Fruit fly (Drosophila melanogaster) whole organism, wandering third instar larva: ENCODE measurements around the gene AhcyL1.

Source experiments
- Abd-B ChIP-seq: fragments of >200 bp; optimal IDR thresholded peaks from 2 replicates; lab custom pipeline; 2017; ENCODE audit warnings: missing biosample characterization, missing genetic modification characterization
- CG32264 ChIP-seq: fragments of 200-800 bp; sonication (Bioruptor generic); optimal IDR thresholded peaks from 2 replicates; lab custom pipeline; 2016; ENCODE audit warnings: missing biosample characterization, missing genetic modification characterization
- CG9705 ChIP-seq: fragments of 200-800 bp; sonication (Bioruptor generic); optimal IDR thresholded peaks from 2 replicates; lab custom pipeline; 2018; ENCODE audit warnings: missing biosample characterization, mild to moderate bottlenecking, missing genetic modification characterization
- CrebA ChIP-seq: fragments of 200-800 bp; sonication (Bioruptor generic); optimal IDR thresholded peaks from 2 replicates; lab custom pipeline; 2016; ENCODE audit warnings: missing biosample characterization, mild to moderate bottlenecking, missing genetic modification characterization, borderline replicate concordance
- Dfd ChIP-seq: fragments of >200 bp; optimal IDR thresholded peaks from 2 replicates; lab custom pipeline; 2017; ENCODE audit warnings: missing biosample characterization, missing genetic modification characterization
- Dif ChIP-seq: fragments of 200-275, 200-300 bp; sonication (Bioruptor generic); optimal IDR thresholded peaks from 2 replicates; lab custom pipeline; 2018; ENCODE audit warnings: missing biosample characterization, missing genetic modification characterization; ENCODE audit not compliant: partially characterized antibody
- GATAd ChIP-seq: sonication (Bioruptor generic); optimal IDR thresholded peaks from 2 replicates; lab custom pipeline; 2016; ENCODE audit warnings: missing biosample characterization, missing genetic modification characterization
- HLH106 ChIP-seq: fragments of 200-800 bp; optimal IDR thresholded peaks from 3 replicates; lab custom pipeline; 2019; ENCODE audit warnings: missing biosample characterization, mild to moderate bottlenecking, missing genetic modification characterization, moderate library complexity
- Hnf4 ChIP-seq: fragments of 200-800 bp; sonication (Bioruptor generic); optimal IDR thresholded peaks from 2 replicates; lab custom pipeline; 2016; ENCODE audit warnings: missing biosample characterization, mild to moderate bottlenecking, missing genetic modification characterization
- Hr78 ChIP-seq: fragments of >200 bp; optimal IDR thresholded peaks from 2 replicates; lab custom pipeline; 2017; ENCODE audit warnings: missing biosample characterization, missing genetic modification characterization
- Hr83 ChIP-seq: fragments of 200-300 bp; sonication (Bioruptor generic); optimal IDR thresholded peaks from 2 replicates; lab custom pipeline; 2016; ENCODE audit warnings: missing biosample characterization, mild to moderate bottlenecking, missing genetic modification characterization, moderate library complexity; ENCODE audit not compliant: poor library complexity, severe bottlenecking
- Jra ChIP-seq: sonication (Bioruptor generic); optimal IDR thresholded peaks from 2 replicates; lab custom pipeline; 2016; ENCODE audit warnings: missing biosample characterization, missing genetic modification characterization
- Mio ChIP-seq: sonication (Bioruptor generic); optimal IDR thresholded peaks from 2 replicates; lab custom pipeline; 2016; ENCODE audit warnings: missing biosample characterization, missing genetic modification characterization
- Myc ChIP-seq: fragments of >200 bp; optimal IDR thresholded peaks from 2 replicates; lab custom pipeline; 2017
- N ChIP-seq: fragments of >200 bp; optimal IDR thresholded peaks from 2 replicates; lab custom pipeline; 2018; ENCODE audit warnings: missing biosample characterization, missing external identifiers, missing genetic modification characterization
- OdsH ChIP-seq: fragments of 200-800 bp; sonication (Bioruptor generic); optimal IDR thresholded peaks from 2 replicates; lab custom pipeline; 2016; ENCODE audit warnings: missing biosample characterization, mild to moderate bottlenecking, missing genetic modification characterization
- Rel ChIP-seq, 2 experiments: fragments of 200-800 bp; sonication (Bioruptor generic) in 1 of 2; optimal IDR thresholded peaks; 2 replicates in 1 of 2; 3 replicates in 1 of 2; lab custom pipeline; 2016 to 2019; ENCODE audit warnings: mild to moderate bottlenecking in 2 of 2, missing biosample characterization in 2 of 2, missing genetic modification characterization in 2 of 2, moderate library complexity in 1 of 2
- Sp1 ChIP-seq: fragments of 200-800 bp; sonication (Bioruptor generic); optimal IDR thresholded peaks from 3 replicates; lab custom pipeline; 2019; ENCODE audit warnings: missing biosample characterization, mild to moderate bottlenecking, missing genetic modification characterization, moderate library complexity
- Vsx2 ChIP-seq: fragments of 200-300, 225-300 bp; sonication (Bioruptor generic); optimal IDR thresholded peaks from 2 replicates; lab custom pipeline; 2018; ENCODE audit warnings: missing biosample characterization, missing genetic modification characterization; ENCODE audit not compliant: partially characterized antibody
- br ChIP-seq: fragments of 200-800 bp; sonication (Bioruptor generic); optimal IDR thresholded peaks from 2 replicates; lab custom pipeline; 2016; ENCODE audit warnings: missing biosample characterization, missing genetic modification characterization
- brk ChIP-seq: fragments of 200-800 bp; sonication (Bioruptor generic); optimal IDR thresholded peaks from 2 replicates; lab custom pipeline; 2016; ENCODE audit warnings: missing biosample characterization, mild to moderate bottlenecking, missing genetic modification characterization
- dl ChIP-seq, 2 experiments: fragments of 175-275, 200-275 bp in 1 of 2; fragments of 200-275 bp in 1 of 2; sonication (Bioruptor generic); optimal IDR thresholded peaks; lab custom pipeline; 2018; ENCODE audit warnings: mild to moderate bottlenecking in 2 of 2, missing biosample characterization in 2 of 2, missing genetic modification characterization in 2 of 2, moderate library complexity in 2 of 2; ENCODE audit not compliant: partially characterized antibody in 2 of 2, insufficient read depth in 1 of 2
- dmrt93B ChIP-seq: fragments of 200-800 bp; sonication (Bioruptor generic); optimal IDR thresholded peaks from 2 replicates; lab custom pipeline; 2018; ENCODE audit warnings: missing biosample characterization, mild to moderate bottlenecking, missing genetic modification characterization
- dsf ChIP-seq: sonication (Bioruptor generic); optimal IDR thresholded peaks from 2 replicates; lab custom pipeline; 2016; ENCODE audit warnings: missing biosample characterization, missing genetic modification characterization, borderline replicate concordance
- ey ChIP-seq: fragments of 200-800 bp; sonication (Bioruptor generic); optimal IDR thresholded peaks from 2 replicates; lab custom pipeline; 2016; ENCODE audit warnings: missing biosample characterization, missing genetic modification characterization
- foxo ChIP-seq, 2 experiments: fragments of 200-800 bp; sonication (Bioruptor generic); optimal IDR thresholded peaks; 2 replicates in 1 of 2; 3 replicates in 1 of 2; lab custom pipeline; 2016 to 2017; ENCODE audit warnings: missing biosample characterization in 2 of 2, missing genetic modification characterization in 2 of 2
- fru ChIP-seq: fragments of 200-800 bp; sonication (Bioruptor generic); optimal IDR thresholded peaks from 3 replicates; lab custom pipeline; 2016; ENCODE audit warnings: missing biosample characterization, mild to moderate bottlenecking, missing genetic modification characterization
- h ChIP-seq: fragments of 200-800 bp; sonication (Bioruptor generic); optimal IDR thresholded peaks from 3 replicates; lab custom pipeline; 2016; ENCODE audit warnings: missing biosample characterization, mild to moderate bottlenecking, missing genetic modification characterization
- jim ChIP-seq: fragments of 175-275, 200-325 bp; sonication (Bioruptor generic); optimal IDR thresholded peaks from 2 replicates; lab custom pipeline; 2016; ENCODE audit warnings: missing biosample characterization, mild to moderate bottlenecking, missing genetic modification characterization
- lola ChIP-seq: fragments of >200 bp; optimal IDR thresholded peaks from 2 replicates; lab custom pipeline; 2017; ENCODE audit warnings: missing biosample characterization, missing genetic modification characterization
- pan ChIP-seq: fragments of >200 bp; optimal IDR thresholded peaks from 2 replicates; lab custom pipeline; 2017
- psq ChIP-seq: fragments of 200-800 bp; sonication (Bioruptor generic); optimal IDR thresholded peaks from 3 replicates; lab custom pipeline; 2017; ENCODE audit warnings: missing biosample characterization, mild to moderate bottlenecking, missing genetic modification characterization, moderate library complexity
- rgr ChIP-seq: fragments of 200-800 bp; sonication (Bioruptor generic); optimal IDR thresholded peaks from 3 replicates; lab custom pipeline; 2016; ENCODE audit warnings: missing biosample characterization, mild to moderate bottlenecking, missing genetic modification characterization
- sage ChIP-seq: fragments of 200-800 bp; sonication (Bioruptor generic); optimal IDR thresholded peaks from 2 replicates; lab custom pipeline; 2016; ENCODE audit warnings: missing biosample characterization, mild to moderate bottlenecking, missing genetic modification characterization
- sv ChIP-seq: fragments of 200-800 bp; sonication (Bioruptor generic); optimal IDR thresholded peaks from 3 replicates; lab custom pipeline; 2016; ENCODE audit warnings: missing biosample characterization, missing genetic modification characterization
- tai ChIP-seq: sonication (Bioruptor generic); optimal IDR thresholded peaks from 2 replicates; lab custom pipeline; 2016; ENCODE audit warnings: missing biosample characterization, missing genetic modification characterization
- usp ChIP-seq: fragments of >200 bp; optimal IDR thresholded peaks from 2 replicates; lab custom pipeline; 2017; ENCODE audit warnings: missing biosample characterization, missing genetic modification characterization
- woc ChIP-seq: sonication (Bioruptor generic); optimal IDR thresholded peaks from 2 replicates; lab custom pipeline; 2016; ENCODE audit warnings: missing biosample characterization, mild to moderate bottlenecking, missing genetic modification characterization

The AhcyL1 gene

DNA sequence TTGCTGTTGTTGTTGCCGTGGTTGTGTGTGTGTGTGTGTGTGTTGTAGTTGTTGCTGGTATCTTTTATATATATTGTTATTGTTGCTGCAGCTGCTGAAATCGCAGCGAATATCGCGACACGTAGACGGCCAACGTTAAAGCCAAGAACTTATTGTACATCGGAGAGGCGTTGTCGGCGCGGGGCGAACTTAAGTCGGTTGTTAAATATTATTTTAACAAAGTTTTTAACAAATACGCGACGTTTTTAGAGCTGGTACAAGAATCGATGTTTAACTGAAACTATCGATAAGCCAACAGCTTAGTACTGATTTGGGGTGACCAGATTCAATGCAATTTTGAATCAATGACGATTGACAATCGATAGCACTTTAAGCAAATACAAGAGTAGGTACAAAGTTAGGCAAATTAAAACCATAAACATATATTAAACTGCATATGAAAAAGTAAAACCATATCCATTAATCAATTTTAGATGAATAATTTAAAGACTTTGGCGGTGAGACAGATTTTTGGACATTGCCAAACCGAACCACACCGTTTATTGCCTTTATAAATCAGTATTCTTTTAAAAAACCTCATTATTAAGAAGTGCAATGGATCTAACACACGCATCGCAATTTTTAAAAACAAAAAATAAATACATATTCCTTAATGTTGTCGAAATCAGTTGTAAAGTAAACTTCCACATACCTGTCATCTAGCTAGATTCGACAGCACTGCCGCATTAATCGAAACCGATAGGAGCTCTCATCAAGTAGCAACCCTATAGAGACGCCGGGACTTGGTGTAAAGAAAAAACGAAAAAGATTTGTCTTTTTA lies 5.6 kb downstream of the AhcyL1 start, which contains the start of the genes Mrtf and Non2:
Mrtf (minus strand) TSS at position 268 of the 820 bp plus-strand sequence.
Non2 (plus strand) TSS at position 731 of the 820 bp plus-strand sequence.
- TF ChIP-seq Hnf4 (GFP tag; lab: Kevin White, UChicago): peak; percentile 67
- no peak for TF ChIP-seq CrebA (GFP tag; lab: Kevin White, UChicago)
- no peak for TF ChIP-seq usp (GFP tag; lab: Kevin White, UChicago)
- TF ChIP-seq dl (GFP tag; optimal IDR thresholded peaks at IDR 0.05; lab: Kevin White, UChicago; ENCODE audit: insufficient read depth in 1 of 2, partially characterized antibody in 2 of 2): no peak
- TF ChIP-seq Abd-B (GFP tag; lab: Kevin White, UChicago): no peak
- TF ChIP-seq sage (GFP tag; lab: Kevin White, UChicago): no peak
- TF ChIP-seq Myc: peak; percentile 93
- peak; percentile 12 for TF ChIP-seq Mio (GFP tag; lab: Kevin White, UChicago)
- TF ChIP-seq lola (GFP tag; lab: Kevin White, UChicago): no peak
- no peak for TF ChIP-seq Dfd (GFP tag; lab: Kevin White, UChicago)
- TF ChIP-seq tai: no peak
- TF ChIP-seq Hr83: peak; percentile 53
- peak; percentile 29 for TF ChIP-seq psq (GFP tag; lab: Kevin White, UChicago)
- TF ChIP-seq CG32264 (GFP tag; lab: Kevin White, UChicago): no peak
- peak in 1 of 2 experiments; percentile 70 for TF ChIP-seq foxo (GFP tag; optimal IDR thresholded peaks at IDR 0.05; lab: Kevin White, UChicago)
- TF ChIP-seq Jra (GFP tag; lab: Kevin White, UChicago): peak; percentile 67
- TF ChIP-seq h: peak; percentile 53
- peak; percentile 49 for TF ChIP-seq fru
- peak; percentile 65 for TF ChIP-seq ey (GFP tag; lab: Kevin White, UChicago)
- TF ChIP-seq dmrt93B (GFP tag; lab: Kevin White, UChicago): peak; percentile 26
- TF ChIP-seq sv (GFP tag; lab: Kevin White, UChicago): peak; percentile 61
- TF ChIP-seq pan: no peak
- TF ChIP-seq GATAd (GFP tag; lab: Kevin White, UChicago): peak; percentile 18
- TF ChIP-seq Hr78 (GFP tag; lab: Kevin White, UChicago): no peak
- peak; percentile 79 for TF ChIP-seq woc (GFP tag; lab: Kevin White, UChicago)
- peak; percentile 47 for TF ChIP-seq OdsH (GFP tag; lab: Kevin White, UChicago)
- TF ChIP-seq Sp1 (GFP tag; lab: Kevin White, UChicago): peak; percentile 62
- no peak for TF ChIP-seq Rel (GFP tag; optimal IDR thresholded peaks at IDR 0.05; lab: Kevin White, UChicago)
- peak; percentile 2 for TF ChIP-seq Rel (tag; optimal IDR thresholded peaks at IDR 0.05; lab: Kevin White, UChicago)
- TF ChIP-seq br (GFP tag; lab: Kevin White, UChicago): peak; percentile 27
- peak; percentile 64 for TF ChIP-seq HLH106
- peak; percentile 36 for TF ChIP-seq dsf (GFP tag; lab: Kevin White, UChicago)
- TF ChIP-seq brk (GFP tag; lab: Kevin White, UChicago): no peak
- no peak for TF ChIP-seq N
- TF ChIP-seq CG9705: peak; percentile 58
- TF ChIP-seq rgr (GFP tag; lab: Kevin White, UChicago): peak; percentile 62
- peak; percentile 37 for TF ChIP-seq jim
- no peak for TF ChIP-seq Vsx2 (GFP tag; lab: Kevin White, UChicago)
- TF ChIP-seq Dif: no peak
- TF ChIP-seq, all 38 proteins: peak for 23

DNA sequence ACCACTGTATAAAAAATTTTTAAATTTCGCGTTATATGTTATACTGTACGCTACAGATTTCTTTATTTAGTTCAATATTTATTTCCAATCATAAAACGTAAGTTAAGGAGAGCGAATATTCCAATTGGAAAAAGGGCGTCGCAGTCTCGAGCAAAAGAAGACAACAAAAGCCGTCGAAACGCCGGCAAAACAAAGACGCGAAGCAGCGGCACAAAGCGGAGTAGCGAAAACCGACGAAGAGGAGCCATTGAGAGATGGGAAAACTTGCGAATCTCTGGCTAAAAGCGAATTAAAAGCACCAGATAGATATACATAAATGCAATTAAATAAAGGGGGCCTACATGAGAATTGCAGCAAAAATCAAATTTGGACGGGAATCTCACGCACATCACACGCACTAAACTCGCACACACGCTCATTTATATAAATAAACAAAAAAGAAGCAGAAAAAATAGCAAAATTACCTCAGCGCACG lies 6.3 kb downstream of the AhcyL1 start:
- TF ChIP-seq Sp1 (GFP tag; lab: Kevin White, UChicago) (no peak), Rel (GFP tag; optimal IDR thresholded peaks at IDR 0.05; lab: Kevin White, UChicago) (peak; percentile 42), Rel (tag; optimal IDR thresholded peaks at IDR 0.05; lab: Kevin White, UChicago) (no peak), psq (GFP tag; lab: Kevin White, UChicago) (peak; percentile 91)
- TF ChIP-seq, all 38 proteins: peak for 2
